Worm (Caenorhabditis elegans) whole organism, L2 larva: ENCODE results near the gene W02D7.5.

Source experiments
- ama-1 ChIP-seq: fragments of 150-350 bp; optimal IDR thresholded peaks from 2 replicates; lab custom pipeline; 2018; ENCODE audit warnings: inconsistent platforms
- dmd-4 ChIP-seq: sonication (generic microtip); optimal IDR thresholded peaks from 2 replicates; lab custom pipeline; 2017; ENCODE audit warnings: missing biosample characterization, missing genetic modification characterization
- elt-1 ChIP-seq: fragments of 150-350 bp; optimal IDR thresholded peaks from 2 replicates; lab custom pipeline; 2014; ENCODE audit warnings: missing biosample characterization, missing genetic modification characterization
- lin-13 ChIP-seq: fragments of 150-350 bp; optimal IDR thresholded peaks from 2 replicates; lab custom pipeline; 2014; ENCODE audit warnings: missing biosample characterization, missing genetic modification reagents, missing genetic modification characterization
- lin-39 ChIP-seq: fragments of 150-350 bp; optimal IDR thresholded peaks from 2 replicates; lab custom pipeline; 2014; ENCODE audit warnings: missing biosample characterization, missing genetic modification reagents, missing genetic modification characterization
- mdl-1 ChIP-seq, 2 experiments: fragments of 150-350 bp in 1 of 2; sonication (generic microtip) in 1 of 2; optimal IDR thresholded peaks; 2 replicates each; lab custom pipeline; 2017; ENCODE audit warnings: missing biosample characterization in 2 of 2, missing genetic modification characterization in 2 of 2
- nhr-12 ChIP-seq: fragments of 150-350 bp; optimal IDR thresholded peaks from 2 replicates; lab custom pipeline; 2014; ENCODE audit warnings: missing biosample characterization, missing genetic modification characterization
- ztf-11 ChIP-seq: sonication (generic microtip); optimal IDR thresholded peaks from 2 replicates; lab custom pipeline; 2017; ENCODE audit warnings: missing biosample characterization, missing genetic modification characterization
- ztf-4 ChIP-seq: fragments of 150-350 bp; optimal IDR thresholded peaks from 2 replicates; lab custom pipeline; 2014; ENCODE audit warnings: missing biosample characterization, missing genetic modification characterization

- TF ChIP-seq lin-13 (GFP tag; lab: Kevin White, UChicago) (no peak), lin-39 (tag; lab: Kevin White, UChicago) (no peak), nhr-12 (no peak), ztf-11 (tag; lab: Kevin White, UChicago) (no peak), mdl-1 (tag; optimal IDR thresholded peaks at IDR 0.05; lab: Kevin White, UChicago) (no peak), ama-1 (lab: Kevin White, UChicago) (no peak), elt-1 (tag; lab: Kevin White, UChicago) (no peak), ztf-4 (tag; lab: Kevin White, UChicago) (no peak), dmd-4 (tag; lab: Kevin White, UChicago) (no peak)
Measured at ce11 chrV:8325906-8326305, 26.9 kb upstream of the W02D7.5 start.
